Worm (Caenorhabditis elegans): ENCODE results near the gene nipa-1.

The nipa-1 gene

DNA sequence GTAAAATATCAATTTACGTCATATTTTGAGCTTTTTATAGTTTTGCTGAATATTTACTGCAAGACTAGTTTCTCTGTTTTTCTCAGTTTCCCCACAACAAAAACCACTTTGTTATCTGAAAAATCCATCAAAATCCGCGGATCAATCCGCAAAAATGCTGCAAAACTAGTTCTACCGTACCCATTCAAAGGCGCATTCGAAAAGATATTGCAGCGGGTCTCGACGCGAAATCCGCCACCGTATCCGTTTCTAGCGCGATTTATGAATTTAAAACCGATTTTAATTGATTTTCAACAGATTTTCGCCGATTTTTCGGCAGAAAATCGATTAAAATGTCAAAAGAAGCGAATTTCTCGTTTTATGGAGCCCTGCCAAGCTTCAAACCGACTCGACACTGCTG is 44.5 kb upstream of the nipa-1 start, which contains the start of gene R148.4 (continued):
- TF ChIP-seq ztf-28 (GFP tag; IDR thresholded peaks at IDR 0.05) (no peak), lin-54 (GFP tag; optimal IDR thresholded peaks at IDR 0.05) (peak; percentile 67), snpc-1.1 (tag; optimal IDR thresholded peaks at IDR 0.05; ENCODE audit: insufficient read depth) (no peak), aptf-3 (GFP tag; IDR thresholded peaks at IDR 0.05) (no peak), ztf-26 (tag; optimal IDR thresholded peaks at IDR 0.05) (no peak), lag-1 (GFP tag; IDR thresholded peaks at IDR 0.05) (no peak), F39B2.1 (GFP tag; IDR thresholded peaks at IDR 0.05) (no peak), somi-1 (GFP tag; optimal IDR thresholded peaks at IDR 0.05) (no peak), ets-4 (GFP tag; optimal IDR thresholded peaks at IDR 0.05) (no peak), tlf-1 (GFP tag; optimal IDR thresholded peaks at IDR 0.05) (no peak), lin-35 (GFP tag; optimal IDR thresholded peaks at IDR 0.05) (no peak), ceh-40 (GFP tag; IDR thresholded peaks at IDR 0.05) (no peak), F22D6.2 (tag; optimal IDR thresholded peaks at IDR 0.05) (no peak), B0336.3 (GFP tag; IDR thresholded peaks at IDR 0.05) (no peak), lsl-1 (GFP tag; optimal IDR thresholded peaks at IDR 0.05) (peak; percentile 98), fkh-3 (tag; optimal IDR thresholded peaks at IDR 0.05) (no peak), nhr-120 (GFP tag; IDR thresholded peaks at IDR 0.05) (no peak), pha-4 (tag; optimal IDR thresholded peaks at IDR 0.05) (no peak), F37B4.10 (GFP tag; IDR thresholded peaks at IDR 0.05) (no peak), ceh-91 (GFP tag; IDR thresholded peaks at IDR 0.05) (peak; percentile 88), chd-7 (tag; optimal IDR thresholded peaks at IDR 0.05) (no peak), mcd-1 (GFP tag; IDR thresholded peaks at IDR 0.05) (peak; percentile 63), unc-62 (GFP tag; optimal IDR thresholded peaks at IDR 0.05) (no peak), Y56A3A.18 (GFP tag; IDR thresholded peaks at IDR 0.05) (no peak), hlh-12 (tag; optimal IDR thresholded peaks at IDR 0.05) (no peak), madf-3 (GFP tag; IDR thresholded peaks at IDR 0.05) (no peak), unc-130 (GFP tag; optimal IDR thresholded peaks at IDR 0.05) (no peak), egrh-3 (GFP tag; IDR thresholded peaks at IDR 0.05) (no peak), mel-28 (tag; optimal IDR thresholded peaks at IDR 0.05; ENCODE audit: borderline replicate concordance) (no peak), snpc-1.3 (tag; optimal IDR thresholded peaks at IDR 0.05; ENCODE audit: insufficient read depth) (no peak), attf-6 (GFP tag; IDR thresholded peaks at IDR 0.05) (no peak), egl-44 (GFP tag; IDR thresholded peaks at IDR 0.05) (no peak), hsf-1 (GFP tag; IDR thresholded peaks at IDR 0.05) (0 out of 2 replicates have a peak, but pooled peaks have one; percentile 46), sdz-38 (tag; optimal IDR thresholded peaks at IDR 0.05) (no peak), nfya-1 (tag; optimal IDR thresholded peaks at IDR 0.05; ENCODE audit: borderline replicate concordance, insufficient read depth) (no peak), let-526 (GFP tag; IDR thresholded peaks at IDR 0.05) (no peak), F52B5.7 (tag; optimal IDR thresholded peaks at IDR 0.05) (no peak)

DNA sequence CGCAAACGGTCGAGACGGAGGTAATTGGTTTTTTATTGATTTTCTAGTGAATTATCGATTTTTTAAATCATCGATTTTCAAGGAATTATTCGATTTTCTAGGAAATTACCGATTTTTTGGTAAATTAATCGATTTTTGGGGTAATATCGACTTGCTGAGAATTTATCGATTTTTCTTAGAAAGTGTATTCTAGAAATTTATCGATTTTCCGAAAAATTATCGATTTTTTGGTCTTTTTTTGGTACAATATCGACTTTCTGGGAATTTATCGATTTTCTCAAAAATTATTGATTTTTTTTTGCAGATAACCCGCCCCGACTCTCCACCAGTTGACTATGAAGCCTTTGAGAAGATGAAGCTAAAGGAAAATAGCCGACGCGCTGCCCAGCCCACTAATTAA is 43.6 kb upstream of the nipa-1 start:
- TF ChIP-seq ekl-4 (GFP tag; IDR thresholded peaks at IDR 0.05) (no peak), F57C9.4 (tag; optimal IDR thresholded peaks at IDR 0.05) (no peak), nhr-80 (tag; optimal IDR thresholded peaks at IDR 0.05) (no peak), ama-1 (optimal IDR thresholded peaks at IDR 0.05) (no peak), ama-1 (GFP tag; optimal IDR thresholded peaks at IDR 0.05) (no peak), ztf-18 (tag; optimal IDR thresholded peaks at IDR 0.05) (no peak), madf-3 (GFP tag; IDR thresholded peaks at IDR 0.05) (no peak), Y67H2A.10 (GFP tag; conservative IDR thresholded peaks at IDR 0.05) (no peak), madf-10 (tag; optimal IDR thresholded peaks at IDR 0.05) (no peak), egrh-3 (GFP tag; IDR thresholded peaks at IDR 0.05) (no peak)
